Worm (Caenorhabditis elegans) whole organism, L2 larva: ENCODE measurements around the gene pgp-7.

Experiments
- C34F6.9 ChIP-seq: fragments of 150-350 bp; optimal IDR thresholded peaks from 2 replicates; lab custom pipeline; 2014; ENCODE audit warnings: missing biosample characterization, missing genetic modification characterization
- F13H6.1 ChIP-seq: sonication (generic microtip); optimal IDR thresholded peaks from 2 replicates; lab custom pipeline; 2016; ENCODE audit warnings: missing genetic modification characterization, missing compliant biosample characterization
- R02D3.7 ChIP-seq: fragments of 150-350 bp; optimal IDR thresholded peaks from 2 replicates; lab custom pipeline; 2014; ENCODE audit warnings: missing biosample characterization, missing genetic modification characterization
- ZK546.5 ChIP-seq: sonication (generic microtip); optimal IDR thresholded peaks from 2 replicates; lab custom pipeline; 2017; ENCODE audit warnings: missing biosample characterization, missing genetic modification characterization
- alr-1 ChIP-seq: fragments of 150-350 bp; optimal IDR thresholded peaks from 2 replicates; lab custom pipeline; 2014; ENCODE audit warnings: missing biosample characterization, missing genetic modification characterization
- aly-2 ChIP-seq: fragments of 150-350 bp; optimal IDR thresholded peaks from 2 replicates; lab custom pipeline; 2014; ENCODE audit warnings: missing biosample characterization, missing genetic modification characterization
- ama-1 ChIP-seq: fragments of 150-350 bp; optimal IDR thresholded peaks from 2 replicates; lab custom pipeline; 2018; ENCODE audit warnings: inconsistent platforms
- blmp-1 ChIP-seq: sonication (generic microtip); optimal IDR thresholded peaks from 2 replicates; lab custom pipeline; 2017; ENCODE audit warnings: missing genetic modification characterization, mild to moderate bottlenecking, missing compliant biosample characterization, antibody characterized with exemption, moderate library complexity; ENCODE audit not compliant: insufficient read depth
- ceh-16 ChIP-seq: fragments of 150-350 bp; optimal IDR thresholded peaks from 2 replicates; lab custom pipeline; 2014; ENCODE audit warnings: missing biosample characterization, missing genetic modification characterization
- ceh-82 ChIP-seq: fragments of 150-350 bp; optimal IDR thresholded peaks from 2 replicates; lab custom pipeline; 2014; ENCODE audit warnings: missing biosample characterization, missing genetic modification characterization
- crh-2 ChIP-seq: sonication (generic microtip); optimal IDR thresholded peaks from 2 replicates; lab custom pipeline; 2017; ENCODE audit warnings: missing biosample characterization, missing genetic modification characterization
- egl-27 ChIP-seq: sonication (generic microtip); optimal IDR thresholded peaks from 3 replicates; lab custom pipeline; 2017; ENCODE audit warnings: missing biosample characterization, missing genetic modification reagents, missing genetic modification characterization
- elt-1 ChIP-seq: fragments of 150-350 bp; optimal IDR thresholded peaks from 2 replicates; lab custom pipeline; 2014; ENCODE audit warnings: missing biosample characterization, missing genetic modification characterization
- elt-3 ChIP-seq: sonication (generic microtip); optimal IDR thresholded peaks from 2 replicates; lab custom pipeline; 2017; ENCODE audit warnings: missing biosample characterization, missing genetic modification characterization
- fos-1 ChIP-seq: fragments of 150-350 bp; optimal IDR thresholded peaks from 2 replicates; lab custom pipeline; 2014; ENCODE audit warnings: missing biosample characterization, missing genetic modification characterization
- gmeb-1 ChIP-seq: fragments of 150-350 bp; optimal IDR thresholded peaks from 2 replicates; lab custom pipeline; 2014; ENCODE audit warnings: missing biosample characterization, missing genetic modification characterization
- lin-11 ChIP-seq: fragments of 150-350 bp; sonication (generic microtip); optimal IDR thresholded peaks from 2 replicates; lab custom pipeline; 2014; ENCODE audit warnings: missing biosample characterization, missing genetic modification characterization, inconsistent platforms, mixed read lengths
- lin-13 ChIP-seq: fragments of 150-350 bp; optimal IDR thresholded peaks from 2 replicates; lab custom pipeline; 2014; ENCODE audit warnings: missing biosample characterization, missing genetic modification reagents, missing genetic modification characterization
- lin-39 ChIP-seq: fragments of 150-350 bp; optimal IDR thresholded peaks from 2 replicates; lab custom pipeline; 2014; ENCODE audit warnings: missing biosample characterization, missing genetic modification reagents, missing genetic modification characterization
- lsy-2 ChIP-seq, 2 experiments: fragments of 150-350 bp in 1 of 2; sonication (generic microtip) in 1 of 2; optimal IDR thresholded peaks; 2 replicates each; lab custom pipeline; 2014 to 2017; ENCODE audit warnings: missing biosample characterization in 2 of 2, missing genetic modification characterization in 2 of 2
- mab-5 ChIP-seq: fragments of 150-350 bp; optimal IDR thresholded peaks from 2 replicates; lab custom pipeline; 2014; ENCODE audit warnings: missing biosample characterization, missing genetic modification characterization
- mbf-1 ChIP-seq: sonication (generic microtip); optimal IDR thresholded peaks from 2 replicates; lab custom pipeline; 2017; ENCODE audit warnings: missing biosample characterization, missing genetic modification characterization
- mdl-1 ChIP-seq, 2 experiments: fragments of 150-350 bp in 1 of 2; sonication (generic microtip) in 1 of 2; optimal IDR thresholded peaks; 2 replicates each; lab custom pipeline; 2017; ENCODE audit warnings: missing biosample characterization in 2 of 2, missing genetic modification characterization in 2 of 2
- nhr-10 ChIP-seq: sonication (generic microtip); optimal IDR thresholded peaks from 2 replicates; lab custom pipeline; 2017; ENCODE audit warnings: missing biosample characterization, missing genetic modification characterization
- nhr-129 ChIP-seq: fragments of 150-350 bp; optimal IDR thresholded peaks from 2 replicates; lab custom pipeline; 2014; ENCODE audit warnings: missing biosample characterization, missing genetic modification characterization
- nhr-21 ChIP-seq: fragments of 150-350 bp; optimal IDR thresholded peaks from 2 replicates; lab custom pipeline; 2014; ENCODE audit warnings: missing biosample characterization, missing genetic modification characterization
- nhr-23 ChIP-seq: fragments of 150-350 bp; optimal IDR thresholded peaks from 2 replicates; lab custom pipeline; 2014; ENCODE audit warnings: missing biosample characterization, missing genetic modification reagents, missing genetic modification characterization
- nhr-237 ChIP-seq: fragments of 150-350 bp; optimal IDR thresholded peaks from 2 replicates; lab custom pipeline; 2014; ENCODE audit warnings: missing biosample characterization, missing genetic modification characterization
- nhr-25 ChIP-seq: fragments of 150-350 bp; sonication (generic microtip); optimal IDR thresholded peaks from 3 replicates; lab custom pipeline; 2014; ENCODE audit warnings: missing biosample characterization, missing genetic modification characterization
- nhr-6 ChIP-seq: fragments of 150-350 bp; optimal IDR thresholded peaks from 2 replicates; lab custom pipeline; 2014; ENCODE audit warnings: missing biosample characterization, missing genetic modification characterization
- nhr-77 ChIP-seq: fragments of 150-350 bp; optimal IDR thresholded peaks from 2 replicates; lab custom pipeline; 2014; ENCODE audit warnings: missing biosample characterization, missing genetic modification characterization
- sem-4 ChIP-seq: fragments of 150-350 bp; optimal IDR thresholded peaks from 2 replicates; lab custom pipeline; 2014; ENCODE audit warnings: missing biosample characterization, missing genetic modification reagents, missing genetic modification characterization
- skn-1 ChIP-seq: sonication (generic microtip); optimal IDR thresholded peaks from 2 replicates; lab custom pipeline; 2017; ENCODE audit warnings: missing biosample characterization, missing genetic modification characterization
- sma-3 ChIP-seq: sonication (generic microtip); optimal IDR thresholded peaks from 2 replicates; lab custom pipeline; 2016; ENCODE audit warnings: missing genetic modification reagents, missing genetic modification characterization, missing compliant biosample characterization
- sma-9 ChIP-seq, 2 experiments: fragments of 150-350 bp in 1 of 2; sonication (generic microtip) in 1 of 2; optimal IDR thresholded peaks; 2 replicates each; lab custom pipeline; 2014 to 2016; ENCODE audit warnings: missing genetic modification characterization in 2 of 2, mild to moderate bottlenecking in 1 of 2, missing biosample characterization in 1 of 2, missing compliant biosample characterization in 1 of 2, missing genetic modification reagents in 1 of 2, moderate library complexity in 1 of 2
- snpc-4 ChIP-seq: fragments of 150-350 bp; optimal IDR thresholded peaks from 2 replicates; lab custom pipeline; 2014; ENCODE audit warnings: missing biosample characterization, missing genetic modification characterization
- unc-39 ChIP-seq: fragments of 150-350 bp; optimal IDR thresholded peaks from 2 replicates; lab custom pipeline; 2014; ENCODE audit warnings: missing biosample characterization, missing genetic modification characterization
- unc-55 ChIP-seq: fragments of 150-350 bp; sonication (generic microtip); optimal IDR thresholded peaks from 3 replicates; lab custom pipeline; 2014; ENCODE audit warnings: missing biosample characterization, missing genetic modification reagents, missing genetic modification characterization
- unc-62 ChIP-seq: fragments of 150-350 bp; optimal IDR thresholded peaks from 2 replicates; lab custom pipeline; 2014; ENCODE audit warnings: missing biosample characterization, missing genetic modification reagents, missing genetic modification characterization
- zag-1 ChIP-seq: fragments of 150-350 bp; optimal IDR thresholded peaks from 2 replicates; lab custom pipeline; 2014; ENCODE audit warnings: missing biosample characterization, missing genetic modification characterization
- ztf-1 ChIP-seq: fragments of 200-800 bp; sonication (Bioruptor generic); conservative IDR thresholded peaks from 2 replicates; pipeline ENCODE4 v1.3.6; 2022; ENCODE audit warnings: missing genetic modification characterization, missing compliant biosample characterization
- ztf-11 ChIP-seq: sonication (generic microtip); optimal IDR thresholded peaks from 2 replicates; lab custom pipeline; 2017; ENCODE audit warnings: missing biosample characterization, missing genetic modification characterization
- ztf-4 ChIP-seq: fragments of 150-350 bp; optimal IDR thresholded peaks from 2 replicates; lab custom pipeline; 2014; ENCODE audit warnings: missing biosample characterization, missing genetic modification characterization

Gene pgp-7

DNA sequence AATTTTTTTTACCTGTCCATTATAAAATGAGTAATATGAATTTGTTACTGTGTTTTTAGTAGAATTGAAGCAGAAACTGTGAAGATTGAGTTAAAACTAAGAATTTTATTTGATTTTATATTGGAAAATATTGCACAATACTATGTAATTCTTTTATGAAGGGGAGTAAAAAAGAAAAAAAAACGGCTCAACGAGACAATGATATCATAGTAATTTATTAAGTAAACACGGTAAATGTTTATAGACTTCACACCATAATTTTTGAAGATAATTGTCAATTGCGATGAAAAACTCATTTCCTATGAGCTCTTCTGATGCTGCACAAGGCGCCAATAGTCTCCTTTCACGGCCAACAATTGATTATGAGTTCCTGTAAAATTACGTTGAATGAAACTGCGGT, 10.8 kb downstream of the pgp-7 start, which contains the start of gene pgp-5:
Gene pgp-5 (minus strand): TSS at position 87 of the 400 bp plus-strand sequence.
- TF ChIP-seq unc-39 (tag; lab: Kevin White, UChicago) (no peak), elt-3 (tag; lab: Kevin White, UChicago) (no peak), lin-39 (tag; lab: Kevin White, UChicago) (no peak), lin-13 (GFP tag; lab: Kevin White, UChicago) (no peak), sem-4 (tag; lab: Kevin White, UChicago) (no peak), nhr-25 (no peak), aly-2 (tag; lab: Kevin White, UChicago) (no peak)
- TF ChIP-seq, all 48 proteins: peak for 0

DNA sequence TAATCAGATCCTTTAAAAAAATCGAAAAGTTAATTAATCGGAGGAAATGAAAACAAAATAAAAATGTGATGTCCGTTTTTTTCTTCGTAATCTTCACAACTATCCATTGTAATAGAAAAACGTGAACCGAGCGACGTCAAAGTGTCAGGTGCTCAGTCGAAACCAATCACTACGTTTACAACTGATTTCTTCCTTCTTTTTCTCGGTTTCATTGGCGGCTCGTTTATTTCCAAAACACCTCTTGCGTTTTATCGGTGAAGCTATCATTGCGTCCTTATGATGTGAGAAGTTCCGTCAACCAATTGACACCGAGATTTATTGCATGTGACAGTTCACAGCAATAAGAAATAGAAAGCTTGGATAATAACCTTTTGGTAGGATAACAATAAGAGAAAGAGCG, 16.8 kb downstream of the pgp-7 start:
- no peak for TF ChIP-seq crh-2 (tag; lab: Kevin White, UChicago)
- TF ChIP-seq snpc-4 (tag; lab: Kevin White, UChicago) = no peak
- TF ChIP-seq skn-1 (tag; lab: Kevin White, UChicago) = no peak
- TF ChIP-seq ceh-82 (tag; lab: Kevin White, UChicago) = no peak
- TF ChIP-seq elt-3 (tag; lab: Kevin White, UChicago) = no peak
- TF ChIP-seq sma-9 (GFP tag; optimal IDR thresholded peaks at IDR 0.05; lab: Kevin White, UChicago) = peak; percentile 38
- no peak for TF ChIP-seq sma-9 (tag; optimal IDR thresholded peaks at IDR 0.05; lab: Kevin White, UChicago)
- no peak for TF ChIP-seq nhr-25
- no peak for TF ChIP-seq lin-39 (tag; lab: Kevin White, UChicago)
- no peak for TF ChIP-seq ztf-11 (tag; lab: Kevin White, UChicago)
- TF ChIP-seq nhr-21 (tag; lab: Kevin White, UChicago) = no peak
- peak; percentile 67 for TF ChIP-seq nhr-129 (tag; lab: Kevin White, UChicago)
- TF ChIP-seq nhr-6 (tag; lab: Kevin White, UChicago) = no peak
- no peak for TF ChIP-seq nhr-10 (tag; lab: Kevin White, UChicago)
- TF ChIP-seq lsy-2 (tag; optimal IDR thresholded peaks at IDR 0.05; lab: Kevin White, UChicago) = no peak
- no peak for TF ChIP-seq ztf-4
- TF ChIP-seq unc-55 = no peak
- TF ChIP-seq C34F6.9 = peak; percentile 19
- TF ChIP-seq nhr-77 (tag; lab: Kevin White, UChicago) = no peak
- no peak for TF ChIP-seq lin-11 (tag; lab: Kevin White, UChicago)
- TF ChIP-seq fos-1 = no peak
- TF ChIP-seq ztf-1 (GFP tag; lab: Robert Waterston, UW) = no peak
- no peak for TF ChIP-seq nhr-237
- TF ChIP-seq unc-62 (GFP tag; lab: Kevin White, UChicago) = no peak
- no peak for TF ChIP-seq nhr-23 (tag; lab: Kevin White, UChicago)
- no peak for TF ChIP-seq sma-3 (GFP tag; lab: Kevin White, UChicago)
- no peak for TF ChIP-seq ama-1
- TF ChIP-seq lin-13 (GFP tag; lab: Kevin White, UChicago) = no peak
- no peak for TF ChIP-seq mdl-1 (tag; optimal IDR thresholded peaks at IDR 0.05; lab: Kevin White, UChicago)
- no peak for TF ChIP-seq sem-4 (tag; lab: Kevin White, UChicago)
- no peak for TF ChIP-seq alr-1 (tag; lab: Kevin White, UChicago)
- no peak for TF ChIP-seq gmeb-1 (tag; lab: Kevin White, UChicago)
- TF ChIP-seq aly-2 (tag; lab: Kevin White, UChicago) = no peak
- TF ChIP-seq ZK546.5 (tag; lab: Kevin White, UChicago) = no peak
- no peak for TF ChIP-seq ceh-16 (tag; lab: Kevin White, UChicago)
- TF ChIP-seq zag-1 (tag; lab: Kevin White, UChicago) = no peak
- peak; percentile 63 for TF ChIP-seq F13H6.1 (tag; lab: Kevin White, UChicago)
- TF ChIP-seq mbf-1 (tag; lab: Kevin White, UChicago) = no peak
- no peak for TF ChIP-seq elt-1 (tag; lab: Kevin White, UChicago)
- no peak for TF ChIP-seq unc-39 (tag; lab: Kevin White, UChicago)
- no peak for TF ChIP-seq blmp-1 (tag; lab: Kevin White, UChicago)
- no peak for TF ChIP-seq R02D3.7 (tag; lab: Kevin White, UChicago)
- TF ChIP-seq mab-5 (tag; lab: Kevin White, UChicago) = peak; percentile 8
- TF ChIP-seq egl-27 (tag; lab: Kevin White, UChicago) = no peak
